Worm (Caenorhabditis elegans): ENCODE measurements around the gene ran-2.

ran-2 gene

DNA sequence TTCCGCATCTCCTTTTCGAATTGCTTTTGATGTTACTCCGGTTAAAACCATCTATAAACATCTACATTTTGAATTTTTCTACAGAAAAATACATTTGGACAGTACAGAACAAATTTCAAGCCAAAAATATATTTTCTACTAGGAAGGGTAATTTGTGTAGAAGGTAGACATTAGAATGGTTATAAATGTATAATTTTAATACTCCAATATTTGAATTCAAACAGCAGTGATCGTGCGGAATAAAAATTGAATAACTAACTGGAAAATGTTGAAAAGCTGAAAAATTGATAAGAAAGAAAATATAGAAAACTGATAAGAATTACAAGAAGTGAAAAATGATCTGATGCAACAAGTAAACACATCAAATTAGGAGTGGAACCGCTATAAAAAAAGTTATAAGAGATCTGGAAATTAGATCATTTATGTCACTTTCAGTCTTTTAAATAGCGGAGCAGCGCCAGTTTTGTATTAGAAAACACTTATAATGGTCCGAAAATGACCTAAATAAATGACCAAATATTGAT lies 13.7 kb downstream of the ran-2 start, which contains the start of gene gsto-1:
Gene gsto-1, minus strand, starts transcription at position 51 of the 524 bp plus-strand sequence.
- no peak for TF ChIP-seq ekl-4 (GFP tag; IDR thresholded peaks at IDR 0.05)
- TF ChIP-seq nhr-80 (tag; optimal IDR thresholded peaks at IDR 0.05), result peak; percentile 19

- TF ChIP-seq attf-6 (GFP tag; IDR thresholded peaks at IDR 0.05) (no peak), ceh-100 (GFP tag; IDR thresholded peaks at IDR 0.05) (no peak), ceh-40 (GFP tag; IDR thresholded peaks at IDR 0.05) (no peak), K11D2.4 (GFP tag; IDR thresholded peaks at IDR 0.05) (no peak), F33H1.4 (GFP tag; IDR thresholded peaks at IDR 0.05) (no peak), F23B12.7 (tag; optimal IDR thresholded peaks at IDR 0.05; ENCODE audit: insufficient read depth) (no peak), let-526 (GFP tag; IDR thresholded peaks at IDR 0.05) (no peak), fkh-3 (tag; optimal IDR thresholded peaks at IDR 0.05) (no peak), snpc-1.1 (tag; optimal IDR thresholded peaks at IDR 0.05; ENCODE audit: insufficient read depth) (no peak), snpc-4 (GFP tag; optimal IDR thresholded peaks at IDR 0.05) (no peak), snpc-4 (tag; optimal IDR thresholded peaks at IDR 0.05) (no peak), chd-7 (tag; optimal IDR thresholded peaks at IDR 0.05) (no peak), B0336.3 (GFP tag; IDR thresholded peaks at IDR 0.05) (no peak), lsl-1 (GFP tag; optimal IDR thresholded peaks at IDR 0.05) (no peak), mxl-1 (tag; optimal IDR thresholded peaks at IDR 0.05) (no peak)
These were observed 14.3 kb downstream of the ran-2 start for ce11 chrIII:7947677-7948076.

DNA sequence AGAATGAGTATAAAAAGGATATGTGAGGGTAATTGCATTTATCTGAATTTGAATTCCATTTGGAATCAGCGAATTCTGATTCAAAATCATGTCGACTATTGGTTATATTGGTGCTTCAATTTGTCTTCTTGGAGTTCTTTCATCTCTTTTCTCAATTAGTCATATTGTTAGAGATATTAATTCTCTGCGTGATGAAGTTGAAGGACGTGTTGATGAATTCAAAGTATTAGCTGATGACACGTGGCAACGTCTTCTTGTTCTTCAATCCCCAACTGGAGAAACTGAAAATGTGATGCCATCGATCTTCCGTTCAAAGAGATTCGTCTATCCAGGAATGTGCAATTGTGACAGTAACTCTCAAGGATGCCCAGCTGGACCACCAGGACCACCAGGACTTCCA lies 15.5 kb downstream of the ran-2 start, which contains the start of gene col-90:
Gene col-90, plus strand, starts transcription at position 37 of the 400 bp plus-strand sequence.
- TF ChIP-seq mes-4 (tag; optimal IDR thresholded peaks at IDR 0.05) (no peak), gei-17 (GFP tag; optimal IDR thresholded peaks at IDR 0.05) (no peak), ztf-6 (GFP tag; IDR thresholded peaks at IDR 0.05) (no peak), T07F8.4 (tag; optimal IDR thresholded peaks at IDR 0.05) (no peak), ztf-3 (GFP tag; optimal IDR thresholded peaks at IDR 0.05) (no peak), Y67H2A.10 (GFP tag; conservative IDR thresholded peaks at IDR 0.05) (no peak), nfya-2 (GFP tag; IDR thresholded peaks at IDR 0.05) (no peak), mxl-1 (tag; optimal IDR thresholded peaks at IDR 0.05) (no peak), attf-3 (GFP tag; conservative IDR thresholded peaks at IDR 0.05) (no peak), dox-1 (GFP tag; IDR thresholded peaks at IDR 0.05) (no peak), let-607 (tag; optimal IDR thresholded peaks at IDR 0.05) (no peak)

ce11 chrIII:7950447-7950846 lies 17.1 kb downstream of the ran-2 start:
- TF ChIP-seq lsl-1 (GFP tag; optimal IDR thresholded peaks at IDR 0.05) (no peak), dpl-1 (GFP tag; optimal IDR thresholded peaks at IDR 0.05) (no peak), F33H1.4 (GFP tag; IDR thresholded peaks at IDR 0.05) (no peak), ceh-27 (GFP tag; optimal IDR thresholded peaks at IDR 0.05) (no peak), ztf-6 (GFP tag; IDR thresholded peaks at IDR 0.05) (no peak), ccch-3 (GFP tag; optimal IDR thresholded peaks at IDR 0.05) (no peak)

- no peak for TF ChIP-seq ceh-27 (GFP tag; optimal IDR thresholded peaks at IDR 0.05)
- peak; percentile 41; the same call in 1 of the 2 replicates for TF ChIP-seq madf-6 (GFP tag; IDR thresholded peaks at IDR 0.05)
- TF ChIP-seq lin-54 (GFP tag; optimal IDR thresholded peaks at IDR 0.05), result peak; percentile 66
- TF ChIP-seq efl-1 (GFP tag; optimal IDR thresholded peaks at IDR 0.05), result peak; percentile 44
- no peak for TF ChIP-seq madf-10 (tag; optimal IDR thresholded peaks at IDR 0.05)
- no peak for TF ChIP-seq lag-1 (GFP tag; IDR thresholded peaks at IDR 0.05)
- no peak for TF ChIP-seq K11D2.4 (GFP tag; IDR thresholded peaks at IDR 0.05)
- TF ChIP-seq F33H1.4 (GFP tag; IDR thresholded peaks at IDR 0.05), result peak; percentile 63
- peak in 1 of 3 experiments; percentile 88 for TF ChIP-seq lin-35 (GFP tag; optimal IDR thresholded peaks at IDR 0.05)
- no peak for TF ChIP-seq bed-2 (GFP tag; IDR thresholded peaks at IDR 0.05)
- 0 out of 2 replicates have a peak, but pooled peaks have one; percentile 9 for TF ChIP-seq dox-1 (GFP tag; IDR thresholded peaks at IDR 0.05)
- peak; percentile 65 for TF ChIP-seq dpl-1 (GFP tag; optimal IDR thresholded peaks at IDR 0.05)
- TF ChIP-seq snpc-3.4 (tag; optimal IDR thresholded peaks at IDR 0.05), result peak; percentile 38
These were observed 18.9 kb downstream of the ran-2 start, which contains the start of gene C29E4.15 for ce11 chrIII:7952077-7952765. C29E4.15 (plus strand) TSS chrIII:7952623.
